Fruit fly (Drosophila melanogaster): Measurements from ENCODE around the gene CG2694.

DNA sequence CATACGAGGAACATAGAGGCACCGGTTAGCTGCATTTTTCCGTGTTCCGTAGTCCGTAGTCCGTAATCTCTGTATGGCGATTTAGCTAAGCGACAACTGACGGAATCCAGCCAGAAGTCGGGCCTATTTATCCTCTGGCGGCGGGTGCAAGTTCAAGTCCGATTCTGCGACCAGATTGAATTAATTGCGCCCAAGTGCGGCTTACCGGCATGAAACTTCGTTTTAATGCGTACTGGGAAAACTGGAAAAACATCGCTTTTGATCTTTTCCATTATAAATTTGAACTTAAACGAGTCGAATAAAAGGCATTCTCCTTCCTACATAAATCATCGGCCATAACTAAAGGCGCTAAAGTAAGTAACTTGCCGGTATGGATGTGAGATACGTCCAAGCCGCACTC is 20.1 kb upstream of the CG2694 start, which contains the start of gene dyw:
- TF ChIP-seq CG5204 (GFP tag; optimal IDR thresholded peaks at IDR 0.05): no peak
- TF ChIP-seq kay (GFP tag; ENCODE audit: borderline replicate concordance): no peak
- TF ChIP-seq Clk (GFP tag; optimal IDR thresholded peaks at IDR 0.05): no peak
- no peak for TF ChIP-seq pad (GFP tag; optimal IDR thresholded peaks at IDR 0.05)
- TF ChIP-seq CG7101 (tag; optimal IDR thresholded peaks at IDR 0.05): no peak
- TF ChIP-seq CG1620 (GFP tag; optimal IDR thresholded peaks at IDR 0.05): no peak
- no peak for TF ChIP-seq cnc (optimal IDR thresholded peaks at IDR 0.05)
- no peak for TF ChIP-seq Hr96 (GFP tag; optimal IDR thresholded peaks at IDR 0.05)
- no peak for TF ChIP-seq ovo (GFP tag; optimal IDR thresholded peaks at IDR 0.05)
- TF ChIP-seq tj (GFP tag; optimal IDR thresholded peaks at IDR 0.05): no peak
- TF ChIP-seq bab1 (GFP tag; optimal IDR thresholded peaks at IDR 0.05): no peak
- no peak for TF ChIP-seq CG11617 (GFP tag; optimal IDR thresholded peaks at IDR 0.05)
- no peak for TF ChIP-seq toe (GFP tag; optimal IDR thresholded peaks at IDR 0.05)
- TF ChIP-seq cic (GFP tag; optimal IDR thresholded peaks at IDR 0.05): no peak
